Worm (Caenorhabditis elegans): ENCODE results near the gene C50D2.2.

DNA sequence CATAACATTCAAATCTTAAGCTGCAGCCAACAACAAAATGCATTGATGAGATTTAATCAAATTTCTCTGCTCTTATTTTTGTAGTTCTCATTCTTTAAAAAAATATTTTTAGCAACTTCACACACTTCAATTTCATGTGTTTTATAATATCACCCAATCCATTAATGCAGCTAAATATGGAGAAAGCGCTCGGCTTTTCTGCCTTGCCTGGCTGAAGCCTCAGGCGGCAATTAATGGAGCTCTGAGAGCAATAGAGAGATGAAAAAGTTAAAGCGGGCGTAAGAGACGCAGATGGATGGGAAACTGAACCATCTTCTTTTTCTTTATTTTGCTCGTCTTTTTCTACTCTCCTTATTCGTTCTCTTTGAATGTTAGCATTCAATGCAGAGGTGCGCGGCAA lies 1.3 kb upstream of the C50D2.2 start:
- TF ChIP-seq klf-2 (GFP tag; conservative IDR thresholded peaks at IDR 0.05) (no peak), T22C8.4 (GFP tag; IDR thresholded peaks at IDR 0.05) (no peak)

Data from whole organism, midembryonic.